Worm (Caenorhabditis elegans) whole organism, L1 larva: ENCODE results near the gene ZK682.7.

Experiments used
- C04F5.9 ChIP-seq: sonication (generic microtip); optimal IDR thresholded peaks from 2 replicates; lab custom pipeline; 2016; ENCODE audit warnings: missing genetic modification characterization, missing compliant biosample characterization
- F16B12.6 ChIP-seq: fragments of 150-350 bp; optimal IDR thresholded peaks from 2 replicates; lab custom pipeline; 2014; ENCODE audit warnings: missing biosample characterization, missing genetic modification characterization
- aha-1 ChIP-seq: fragments of 150-350 bp; optimal IDR thresholded peaks from 2 replicates; lab custom pipeline; 2014; ENCODE audit warnings: missing biosample characterization, missing genetic modification characterization
- ceh-8 ChIP-seq: fragments of 200-800 bp; sonication (Bioruptor generic); optimal IDR thresholded peaks from 2 replicates; lab custom pipeline; 2018; ENCODE audit warnings: mild to moderate bottlenecking, missing genetic modification characterization, moderate library complexity, missing compliant biosample characterization
- ceh-82 ChIP-seq, 3 experiments: fragments of 150-350 bp in 1 of 3; sonication (generic microtip) in 2 of 3; optimal IDR thresholded peaks; 2 replicates each; lab custom pipeline; 2014 to 2017; ENCODE audit warnings: missing biosample characterization in 3 of 3, missing genetic modification characterization in 3 of 3
- ceh-90 ChIP-seq: sonication (generic microtip); optimal IDR thresholded peaks from 2 replicates; lab custom pipeline; 2016; ENCODE audit warnings: missing genetic modification characterization, missing compliant biosample characterization
- ces-1 ChIP-seq: fragments of 150-350 bp; optimal IDR thresholded peaks from 2 replicates; lab custom pipeline; 2014; ENCODE audit warnings: missing biosample characterization, missing genetic modification reagents, missing genetic modification characterization
- dpl-1 ChIP-seq, 3 experiments: fragments of 150-350 bp in 2 of 3; sonication (generic microtip) in 1 of 3; optimal IDR thresholded peaks; 2 replicates each; lab custom pipeline; 2014 to 2017; ENCODE audit warnings: missing biosample characterization in 3 of 3, missing genetic modification characterization in 3 of 3, missing genetic modification reagents in 3 of 3
- dsc-1 ChIP-seq: sonication (generic microtip); optimal IDR thresholded peaks from 2 replicates; lab custom pipeline; 2016; ENCODE audit warnings: mild to moderate bottlenecking, missing genetic modification characterization, missing compliant biosample characterization
- efl-1 ChIP-seq, 4 experiments: fragments of 150-350 bp; optimal IDR thresholded peaks in 3 of 4; peaks in 1 of 4; 1 replicate in 1 of 4; 2 replicates in 3 of 4; lab custom pipeline; 2014; ENCODE audit warnings: missing biosample characterization in 2 of 4, missing genetic modification characterization in 2 of 4, missing genetic modification reagents in 2 of 4
- efl-3 ChIP-seq: fragments of 200-800 bp; sonication (Bioruptor generic); optimal IDR thresholded peaks from 2 replicates; lab custom pipeline; 2018; ENCODE audit warnings: mild to moderate bottlenecking, missing genetic modification characterization, missing compliant biosample characterization
- elt-2 ChIP-seq: sonication (generic microtip); optimal IDR thresholded peaks from 2 replicates; lab custom pipeline; 2016; ENCODE audit warnings: missing genetic modification characterization, mild to moderate bottlenecking, inconsistent platforms, missing compliant biosample characterization, missing genetic modification reagents
- elt-3 ChIP-seq, 6 experiments: fragments of 150-350 bp in 1 of 6; sonication (generic microtip); optimal IDR thresholded peaks; 2 replicates each; lab custom pipeline; 2017 to 2018; ENCODE audit warnings: missing biosample characterization in 6 of 6, missing genetic modification characterization in 6 of 6, inconsistent platforms in 1 of 6
- fos-1 ChIP-seq: fragments of 150-350 bp; optimal IDR thresholded peaks from 2 replicates; lab custom pipeline; 2014; ENCODE audit warnings: missing biosample characterization, missing genetic modification characterization
- grh-1 ChIP-seq: fragments of 200-800 bp; sonication (Bioruptor generic); IDR thresholded peaks from 2 replicates; pipeline ENCODE4 v1.3.6; 2022; ENCODE audit warnings: missing genetic modification reagents, missing genetic modification characterization, missing compliant biosample characterization
- hlh-4 ChIP-seq: sonication (generic microtip); optimal IDR thresholded peaks from 2 replicates; lab custom pipeline; 2016; ENCODE audit warnings: mild to moderate bottlenecking, missing genetic modification characterization, missing compliant biosample characterization
- irx-1 ChIP-seq: sonication (generic microtip); optimal IDR thresholded peaks from 2 replicates; lab custom pipeline; 2016; ENCODE audit warnings: missing genetic modification characterization, missing compliant biosample characterization
- lin-14 ChIP-seq: fragments of 200-800 bp; sonication (Bioruptor generic); optimal IDR thresholded peaks from 2 replicates; lab custom pipeline; 2018; ENCODE audit warnings: mild to moderate bottlenecking, missing genetic modification characterization, moderate library complexity, missing compliant biosample characterization
- lin-35 ChIP-seq, 2 experiments: fragments of 150-350 bp; optimal IDR thresholded peaks; 2 replicates each; lab custom pipeline; 2014; ENCODE audit warnings: missing biosample characterization in 2 of 2, missing genetic modification characterization in 2 of 2, missing genetic modification reagents in 2 of 2
- lsy-2 ChIP-seq, 2 experiments: fragments of 150-350 bp; optimal IDR thresholded peaks; 2 replicates each; lab custom pipeline; 2014; ENCODE audit warnings: missing biosample characterization in 2 of 2, missing genetic modification characterization in 2 of 2
- mdl-1 ChIP-seq, 2 experiments: fragments of 150-350 bp; optimal IDR thresholded peaks; 2 replicates each; lab custom pipeline; 2014 to 2017; ENCODE audit warnings: missing biosample characterization in 2 of 2, missing genetic modification characterization in 2 of 2, inconsistent platforms in 1 of 2
- mef-2 ChIP-seq: fragments of 150-350 bp; optimal IDR thresholded peaks from 2 replicates; lab custom pipeline; 2014; ENCODE audit warnings: missing biosample characterization, missing genetic modification characterization
- mep-1 ChIP-seq: fragments of 150-350 bp; optimal IDR thresholded peaks from 2 replicates; lab custom pipeline; 2014; ENCODE audit warnings: missing biosample characterization, missing genetic modification characterization
- nhr-11 ChIP-seq: fragments of 150-350 bp; optimal IDR thresholded peaks from 2 replicates; lab custom pipeline; 2014; ENCODE audit warnings: missing biosample characterization, missing genetic modification characterization
- nhr-20 ChIP-seq: sonication (generic microtip); optimal IDR thresholded peaks from 2 replicates; lab custom pipeline; 2016; ENCODE audit warnings: mild to moderate bottlenecking, missing genetic modification characterization, missing compliant biosample characterization
- nhr-47 ChIP-seq: sonication (generic microtip); optimal IDR thresholded peaks from 2 replicates; lab custom pipeline; 2016; ENCODE audit warnings: mild to moderate bottlenecking, missing genetic modification characterization, moderate library complexity, missing compliant biosample characterization
- nhr-71 ChIP-seq: sonication (generic microtip); optimal IDR thresholded peaks from 2 replicates; lab custom pipeline; 2016; ENCODE audit warnings: mild to moderate bottlenecking, missing genetic modification characterization, moderate library complexity, missing compliant biosample characterization
- nhr-77 ChIP-seq: fragments of 150-350 bp; optimal IDR thresholded peaks from 2 replicates; lab custom pipeline; 2014; ENCODE audit warnings: missing biosample characterization, missing genetic modification characterization
- nhr-84 ChIP-seq: sonication (generic microtip); optimal IDR thresholded peaks from 2 replicates; lab custom pipeline; 2017; ENCODE audit warnings: missing biosample characterization, missing genetic modification characterization
- nhr-85 ChIP-seq: sonication (generic microtip); peaks from one replicate; lab custom pipeline; 2016; ENCODE audit warnings: missing genetic modification characterization, inconsistent platforms, missing compliant biosample characterization
- pax-3 ChIP-seq: fragments of 200-800 bp; sonication (Bioruptor generic); optimal IDR thresholded peaks from 2 replicates; lab custom pipeline; 2018; ENCODE audit warnings: mild to moderate bottlenecking, missing genetic modification characterization, moderate library complexity, missing compliant biosample characterization
- rnt-1 ChIP-seq: sonication (generic microtip); optimal IDR thresholded peaks from 2 replicates; lab custom pipeline; 2016; ENCODE audit warnings: mild to moderate bottlenecking, missing genetic modification characterization, moderate library complexity, missing compliant biosample characterization
- snu-23 ChIP-seq: sonication (generic microtip); optimal IDR thresholded peaks from 2 replicates; lab custom pipeline; 2016; ENCODE audit warnings: missing genetic modification characterization, missing compliant biosample characterization
- sox-4 ChIP-seq: sonication (generic microtip); optimal IDR thresholded peaks from 2 replicates; lab custom pipeline; 2016; ENCODE audit warnings: missing genetic modification characterization, missing compliant biosample characterization
- unc-130 ChIP-seq: fragments of 150-350 bp; optimal IDR thresholded peaks from 2 replicates; lab custom pipeline; 2017; ENCODE audit warnings: missing biosample characterization, missing genetic modification characterization, inconsistent platforms
- unc-30 ChIP-seq: sonication (generic microtip); optimal IDR thresholded peaks from 2 replicates; lab custom pipeline; 2017; ENCODE audit warnings: missing biosample characterization, missing genetic modification characterization
- unc-86 ChIP-seq: sonication (generic microtip); optimal IDR thresholded peaks from 2 replicates; lab custom pipeline; 2016; ENCODE audit warnings: missing genetic modification characterization, missing compliant biosample characterization
- vab-15 ChIP-seq: sonication (generic microtip); optimal IDR thresholded peaks from 2 replicates; lab custom pipeline; 2017; ENCODE audit warnings: missing genotype, mild to moderate bottlenecking, missing genetic modification characterization, missing compliant biosample characterization
- zag-1 ChIP-seq: fragments of 150-350 bp; optimal IDR thresholded peaks from 2 replicates; lab custom pipeline; 2014; ENCODE audit warnings: missing biosample characterization, missing genetic modification characterization
- zip-4 ChIP-seq: fragments of 200-800 bp; sonication (Bioruptor generic); optimal IDR thresholded peaks from 2 replicates; lab custom pipeline; 2018; ENCODE audit warnings: mild to moderate bottlenecking, missing genetic modification characterization, moderate library complexity, missing compliant biosample characterization
- ztf-11 ChIP-seq, 2 experiments: sonication (generic microtip); optimal IDR thresholded peaks; 2 replicates each; lab custom pipeline; 2016 to 2017; ENCODE audit warnings: missing genetic modification characterization in 2 of 2, missing biosample characterization in 1 of 2, missing compliant biosample characterization in 1 of 2

The ZK682.7 gene

DNA sequence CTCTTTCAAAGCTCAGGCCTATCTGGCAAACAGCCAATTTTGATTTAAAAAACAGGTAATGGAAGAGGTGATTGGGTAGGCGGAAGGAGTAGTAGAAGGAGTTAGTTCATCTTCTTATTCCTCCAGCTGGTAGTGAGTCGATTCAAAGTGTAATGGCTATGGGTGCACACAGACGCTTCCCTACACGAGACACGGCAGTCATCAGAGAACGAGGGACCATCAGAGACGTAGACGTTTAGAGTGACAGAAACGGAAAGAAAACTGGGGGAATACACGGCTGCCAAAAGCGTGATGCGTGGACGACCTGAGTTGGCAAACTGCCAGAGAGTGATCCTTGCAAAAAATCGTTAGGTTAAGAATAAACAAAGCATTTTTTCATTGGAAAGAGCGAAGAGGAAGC, 44.5 kb downstream of the ZK682.7 start (continued):
- TF ChIP-seq nhr-20 (tag; lab: Kevin White, UChicago) (no peak), unc-130 (tag; lab: Kevin White, UChicago) (no peak), ztf-11 (tag; optimal IDR thresholded peaks at IDR 0.05; lab: Kevin White, UChicago) (no peak), irx-1 (tag; lab: Kevin White, UChicago) (no peak), dpl-1 (GFP tag; optimal IDR thresholded peaks at IDR 0.05; lab: Kevin White, UChicago) (no peak), F16B12.6 (no peak), C04F5.9 (no peak), ceh-8 (GFP tag; lab: Kevin White, UChicago) (no peak), elt-3 (tag; optimal IDR thresholded peaks at IDR 0.05; lab: Kevin White, UChicago) (no peak), vab-15 (tag; lab: Kevin White, UChicago) (no peak), zip-4 (GFP tag; lab: Kevin White, UChicago) (no peak), mep-1 (tag; lab: Kevin White, UChicago) (no peak), sox-4 (no peak), grh-1 (GFP tag; lab: Robert Waterston, UW) (no peak), pax-3 (no peak), aha-1 (tag; lab: Kevin White, UChicago) (no peak), nhr-85 (tag; lab: Kevin White, UChicago) (no peak), dsc-1 (tag; lab: Kevin White, UChicago) (peak; percentile 26), nhr-71 (tag; lab: Kevin White, UChicago) (peak; percentile 60), unc-30 (tag; lab: Kevin White, UChicago) (no peak), snu-23 (GFP tag; lab: Kevin White, UChicago) (no peak), mef-2 (tag; lab: Kevin White, UChicago) (no peak), efl-1 (optimal IDR thresholded peaks at IDR 0.05; lab: Kevin White, UChicago) (peak; percentile 16 to 34), efl-1 (GFP tag; optimal IDR thresholded peaks at IDR 0.05 in 1 of 2; lab: Kevin White, UChicago) (no peak), lsy-2 (tag; optimal IDR thresholded peaks at IDR 0.05; lab: Kevin White, UChicago) (peak; percentile 8 to 20), nhr-77 (tag; lab: Kevin White, UChicago) (no peak), nhr-84 (tag; lab: Kevin White, UChicago) (no peak), unc-86 (tag; lab: Kevin White, UChicago) (no peak), lin-14 (GFP tag; lab: Kevin White, UChicago) (peak; percentile 85), zag-1 (tag; lab: Kevin White, UChicago) (no peak), nhr-11 (tag; lab: Kevin White, UChicago) (no peak), fos-1 (tag; lab: Kevin White, UChicago) (no peak), nhr-47 (tag; lab: Kevin White, UChicago) (no peak), lin-35 (GFP tag; optimal IDR thresholded peaks at IDR 0.05; lab: Kevin White, UChicago) (peak in 1 of 2 experiments; percentile 0)

DNA sequence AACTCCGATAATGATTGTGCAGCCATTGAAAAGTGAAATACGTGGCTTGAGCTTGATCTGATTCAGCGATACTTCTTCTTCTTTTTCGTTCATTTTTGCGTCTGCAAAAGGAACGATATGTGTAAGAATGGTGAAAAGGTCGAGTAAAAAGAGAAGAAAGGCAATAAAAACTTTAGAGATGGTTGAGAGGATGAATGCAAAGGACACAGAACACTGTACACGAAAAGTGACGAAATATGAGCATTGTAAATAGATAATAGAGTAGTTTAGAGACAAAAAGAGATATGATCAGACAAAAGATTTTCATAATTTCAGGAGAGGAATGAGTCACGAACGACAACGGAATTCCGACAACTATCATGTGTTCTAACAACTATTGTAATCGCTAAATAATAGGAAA, 45.7 kb downstream of the ZK682.7 start, which contains the start of gene aat-2:
Gene aat-2, minus strand, starts transcription at position 101 of the 400 bp plus-strand sequence.
- TF ChIP-seq efl-3 (no peak), mep-1 (tag; lab: Kevin White, UChicago) (no peak), unc-86 (tag; lab: Kevin White, UChicago) (no peak), ceh-82 (tag; optimal IDR thresholded peaks at IDR 0.05; lab: Kevin White, UChicago) (no peak), hlh-4 (tag; lab: Kevin White, UChicago) (no peak), elt-2 (tag; lab: Kevin White, UChicago) (no peak), ceh-90 (tag; lab: Kevin White, UChicago) (no peak), elt-3 (tag; optimal IDR thresholded peaks at IDR 0.05; lab: Kevin White, UChicago) (no peak), irx-1 (tag; lab: Kevin White, UChicago) (no peak), mdl-1 (tag; optimal IDR thresholded peaks at IDR 0.05; lab: Kevin White, UChicago) (no peak), ces-1 (GFP tag; lab: Kevin White, UChicago) (no peak), F16B12.6 (no peak), nhr-85 (tag; lab: Kevin White, UChicago) (no peak), rnt-1 (no peak)
- TF ChIP-seq, all 84 proteins: peak for 0
